Worm (Caenorhabditis elegans): ENCODE data around the gene F54D10.4.
"Not testable (repeated sequence)": the region's sequence is repeated elsewhere in the genome, so short reads cannot be mapped to it uniquely, and the experiment has no call there.

The F54D10.4 gene

DNA sequence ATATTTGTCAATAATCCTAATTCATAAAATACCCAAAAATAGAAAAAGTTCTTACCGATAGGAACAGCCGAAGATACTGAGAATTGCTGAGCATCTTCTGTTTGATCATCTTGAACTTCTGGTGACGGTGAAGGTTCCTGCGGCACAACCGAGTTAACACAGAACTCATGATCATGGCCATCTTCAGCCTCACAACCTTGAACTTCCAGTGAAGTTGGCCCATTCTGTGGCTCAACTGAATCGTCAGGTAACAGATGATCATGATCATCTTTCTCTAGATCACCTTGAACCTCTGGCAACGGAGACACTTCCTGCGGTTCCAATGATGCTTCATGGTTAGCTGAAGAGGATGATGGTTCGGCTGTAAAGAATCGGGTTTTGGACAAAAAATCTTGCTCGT lies 35.2 kb downstream of the F54D10.4 start:
- no peak for TF ChIP-seq ceh-43 (GFP tag; optimal IDR thresholded peaks at IDR 0.05)
- TF ChIP-seq cnd-1 (tag; optimal IDR thresholded peaks at IDR 0.05): no peak
- TF ChIP-seq flh-1 (GFP tag; optimal IDR thresholded peaks at IDR 0.05): no peak
- no peak for TF ChIP-seq snpc-4 (tag; optimal IDR thresholded peaks at IDR 0.05)
- TF ChIP-seq elt-3 (tag; optimal IDR thresholded peaks at IDR 0.05): no peak
- TF ChIP-seq mls-2 (tag; optimal IDR thresholded peaks at IDR 0.05): no peak
- no peak for TF ChIP-seq mab-5 (tag; optimal IDR thresholded peaks at IDR 0.05)
- TF ChIP-seq sptf-1 (tag; optimal IDR thresholded peaks at IDR 0.05): no peak
- no peak for TF ChIP-seq nhr-237 (tag; optimal IDR thresholded peaks at IDR 0.05)
- TF ChIP-seq lin-32 (GFP tag; optimal IDR thresholded peaks at IDR 0.05): no peak
- no peak for TF ChIP-seq pha-4 (tag; optimal IDR thresholded peaks at IDR 0.05)
- TF ChIP-seq elt-1 (tag; optimal IDR thresholded peaks at IDR 0.05; ENCODE audit: borderline replicate concordance, insufficient read depth): no peak
- TF ChIP-seq unc-120 (tag; optimal IDR thresholded peaks at IDR 0.05; ENCODE audit: poor library complexity, severe bottlenecking): no peak
- no peak for TF ChIP-seq M03D4.4 (tag; optimal IDR thresholded peaks at IDR 0.05)
- TF ChIP-seq nhr-28 (tag; optimal IDR thresholded peaks at IDR 0.05): no peak
- no peak for TF ChIP-seq mep-1 (tag; optimal IDR thresholded peaks at IDR 0.05)

ce11 chrII:3764486-3764885 lies 42.4 kb downstream of the F54D10.4 start, which contains the start of gene srx-112:
Gene srx-112 (minus strand): TSS chrII:3764586.
- TF ChIP-seq lsy-2 (tag; optimal IDR thresholded peaks at IDR 0.05) (no peak), lin-32 (GFP tag; optimal IDR thresholded peaks at IDR 0.05) (no peak), unc-62 (GFP tag; optimal IDR thresholded peaks at IDR 0.05) (no peak), ceh-43 (GFP tag; optimal IDR thresholded peaks at IDR 0.05) (no peak), unc-39 (tag; optimal IDR thresholded peaks at IDR 0.05) (no peak), pha-4 (tag; optimal IDR thresholded peaks at IDR 0.05) (no peak)

DNA sequence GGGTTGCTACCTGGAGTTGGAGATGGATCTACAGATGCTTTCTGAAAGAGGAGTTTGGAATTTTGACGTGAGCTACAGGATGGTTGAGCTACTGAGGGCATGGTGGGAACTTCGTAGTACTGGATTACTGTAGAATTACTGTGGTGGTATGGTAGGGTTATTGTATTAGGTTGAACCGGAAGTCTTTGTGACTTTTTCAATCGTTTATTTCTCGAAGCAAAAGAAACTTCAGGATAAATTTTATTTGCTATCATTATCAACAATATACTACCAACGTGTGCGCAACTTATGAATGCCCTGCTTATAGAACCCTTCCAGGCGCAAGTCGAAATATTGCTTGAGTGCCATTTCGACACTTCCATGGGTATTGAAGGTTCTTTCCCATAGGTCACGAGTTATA lies 45.3 kb downstream of the F54D10.4 start, which contains the start of gene T24E12.6:
Gene T24E12.6 (minus strand): TSS at position 101 of the 400 bp plus-strand sequence.
- not testable (repeated sequence) for TF ChIP-seq mep-1 (tag; optimal IDR thresholded peaks at IDR 0.05); ceh-39 (tag; optimal IDR thresholded peaks at IDR 0.05); ces-1 (GFP tag; optimal IDR thresholded peaks at IDR 0.05)

DNA sequence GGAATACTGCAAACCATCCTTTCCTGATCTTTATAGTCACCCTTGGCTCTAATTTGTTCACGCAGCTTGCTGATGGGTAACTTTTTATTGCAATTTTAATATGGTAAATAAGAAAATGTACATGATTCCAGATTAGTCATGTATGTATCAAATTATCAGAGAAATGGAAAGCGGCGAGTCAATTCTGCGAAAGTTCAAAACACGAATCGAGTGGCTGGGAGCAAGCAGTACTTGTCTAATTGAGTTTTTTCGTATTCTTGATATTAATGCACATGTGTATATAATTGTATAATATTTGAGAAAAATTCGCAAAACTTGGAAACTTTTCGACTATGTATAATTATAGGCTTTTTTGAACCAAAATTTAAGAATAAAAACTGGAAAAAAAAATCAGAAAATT lies 47.9 kb downstream of the F54D10.4 start, which contains the start of gene T24E12.12:
Gene T24E12.12 (plus strand): TSS at position 281 of the 400 bp plus-strand sequence.
- TF ChIP-seq lsy-2 (tag; optimal IDR thresholded peaks at IDR 0.05): no peak
- TF ChIP-seq elt-3 (tag; optimal IDR thresholded peaks at IDR 0.05): no peak
- no peak for TF ChIP-seq tbx-8 (GFP tag; optimal IDR thresholded peaks at IDR 0.05)
- no peak for TF ChIP-seq unc-39 (tag; optimal IDR thresholded peaks at IDR 0.05)
- TF ChIP-seq nhr-2 (tag; optimal IDR thresholded peaks at IDR 0.05): no peak
- no peak for TF ChIP-seq bed-3 (GFP tag; optimal IDR thresholded peaks at IDR 0.05)
- no peak for TF ChIP-seq ham-2 (GFP tag; optimal IDR thresholded peaks at IDR 0.05)
- no peak for TF ChIP-seq lin-32 (GFP tag; optimal IDR thresholded peaks at IDR 0.05)
- no peak for TF ChIP-seq zip-8 (tag; optimal IDR thresholded peaks at IDR 0.05)

- TF ChIP-seq zip-8 (tag; optimal IDR thresholded peaks at IDR 0.05): no peak
- TF ChIP-seq elt-3 (tag; optimal IDR thresholded peaks at IDR 0.05): no peak
- TF ChIP-seq mep-1 (tag; optimal IDR thresholded peaks at IDR 0.05): no peak
- TF ChIP-seq M03D4.4 (tag; optimal IDR thresholded peaks at IDR 0.05): no peak
- no peak for TF ChIP-seq unc-120 (tag; optimal IDR thresholded peaks at IDR 0.05; ENCODE audit: poor library complexity, severe bottlenecking)
- TF ChIP-seq mls-2 (tag; optimal IDR thresholded peaks at IDR 0.05): no peak
These were observed 49.4 kb downstream of the F54D10.4 start, which contains the start of gene srx-111 for ce11 chrII:3757499-3757898. Gene srx-111 (plus strand): TSS chrII:3757799.
